Worm (Caenorhabditis elegans) whole organism, L2 larva: ENCODE results near the gene C18E9.5.

Experiments used
- C34F6.9 ChIP-seq: fragments of 150-350 bp; optimal IDR thresholded peaks from 2 replicates; lab custom pipeline; 2014; ENCODE audit warnings: missing biosample characterization, missing genetic modification characterization
- F13H6.1 ChIP-seq: sonication (generic microtip); optimal IDR thresholded peaks from 2 replicates; lab custom pipeline; 2016; ENCODE audit warnings: missing genetic modification characterization, missing compliant biosample characterization
- R02D3.7 ChIP-seq: fragments of 150-350 bp; optimal IDR thresholded peaks from 2 replicates; lab custom pipeline; 2014; ENCODE audit warnings: missing biosample characterization, missing genetic modification characterization
- Y55F3AM.14 ChIP-seq: fragments of 200-800 bp; sonication (Bioruptor generic); optimal IDR thresholded peaks from 2 replicates; lab custom pipeline; 2018; ENCODE audit warnings: mild to moderate bottlenecking, missing genetic modification characterization, missing compliant biosample characterization
- alr-1 ChIP-seq: fragments of 150-350 bp; optimal IDR thresholded peaks from 2 replicates; lab custom pipeline; 2014; ENCODE audit warnings: missing biosample characterization, missing genetic modification characterization
- aly-2 ChIP-seq: fragments of 150-350 bp; optimal IDR thresholded peaks from 2 replicates; lab custom pipeline; 2014; ENCODE audit warnings: missing biosample characterization, missing genetic modification characterization
- ama-1 ChIP-seq: fragments of 150-350 bp; optimal IDR thresholded peaks from 2 replicates; lab custom pipeline; 2018; ENCODE audit warnings: inconsistent platforms
- ceh-16 ChIP-seq: fragments of 150-350 bp; optimal IDR thresholded peaks from 2 replicates; lab custom pipeline; 2014; ENCODE audit warnings: missing biosample characterization, missing genetic modification characterization
- ceh-82 ChIP-seq: fragments of 150-350 bp; optimal IDR thresholded peaks from 2 replicates; lab custom pipeline; 2014; ENCODE audit warnings: missing biosample characterization, missing genetic modification characterization
- crh-2 ChIP-seq: sonication (generic microtip); optimal IDR thresholded peaks from 2 replicates; lab custom pipeline; 2017; ENCODE audit warnings: missing biosample characterization, missing genetic modification characterization
- elt-1 ChIP-seq: fragments of 150-350 bp; optimal IDR thresholded peaks from 2 replicates; lab custom pipeline; 2014; ENCODE audit warnings: missing biosample characterization, missing genetic modification characterization
- elt-3 ChIP-seq: sonication (generic microtip); optimal IDR thresholded peaks from 2 replicates; lab custom pipeline; 2017; ENCODE audit warnings: missing biosample characterization, missing genetic modification characterization
- fos-1 ChIP-seq: fragments of 150-350 bp; optimal IDR thresholded peaks from 2 replicates; lab custom pipeline; 2014; ENCODE audit warnings: missing biosample characterization, missing genetic modification characterization
- gmeb-1 ChIP-seq: fragments of 150-350 bp; optimal IDR thresholded peaks from 2 replicates; lab custom pipeline; 2014; ENCODE audit warnings: missing biosample characterization, missing genetic modification characterization
- lin-11 ChIP-seq: fragments of 150-350 bp; sonication (generic microtip); optimal IDR thresholded peaks from 2 replicates; lab custom pipeline; 2014; ENCODE audit warnings: missing biosample characterization, missing genetic modification characterization, inconsistent platforms, mixed read lengths
- lin-13 ChIP-seq: fragments of 150-350 bp; optimal IDR thresholded peaks from 2 replicates; lab custom pipeline; 2014; ENCODE audit warnings: missing biosample characterization, missing genetic modification reagents, missing genetic modification characterization
- lin-39 ChIP-seq: fragments of 150-350 bp; optimal IDR thresholded peaks from 2 replicates; lab custom pipeline; 2014; ENCODE audit warnings: missing biosample characterization, missing genetic modification reagents, missing genetic modification characterization
- lsy-2 ChIP-seq, 2 experiments: fragments of 150-350 bp in 1 of 2; sonication (generic microtip) in 1 of 2; optimal IDR thresholded peaks; 2 replicates each; lab custom pipeline; 2014 to 2017; ENCODE audit warnings: missing biosample characterization in 2 of 2, missing genetic modification characterization in 2 of 2
- mdl-1 ChIP-seq, 2 experiments: fragments of 150-350 bp in 1 of 2; sonication (generic microtip) in 1 of 2; optimal IDR thresholded peaks; 2 replicates each; lab custom pipeline; 2017; ENCODE audit warnings: missing biosample characterization in 2 of 2, missing genetic modification characterization in 2 of 2
- nhr-10 ChIP-seq: sonication (generic microtip); optimal IDR thresholded peaks from 2 replicates; lab custom pipeline; 2017; ENCODE audit warnings: missing biosample characterization, missing genetic modification characterization
- nhr-11 ChIP-seq: fragments of 150-350 bp; optimal IDR thresholded peaks from 2 replicates; lab custom pipeline; 2014; ENCODE audit warnings: missing biosample characterization, missing genetic modification characterization
- nhr-12 ChIP-seq: fragments of 150-350 bp; optimal IDR thresholded peaks from 2 replicates; lab custom pipeline; 2014; ENCODE audit warnings: missing biosample characterization, missing genetic modification characterization
- nhr-129 ChIP-seq: fragments of 150-350 bp; optimal IDR thresholded peaks from 2 replicates; lab custom pipeline; 2014; ENCODE audit warnings: missing biosample characterization, missing genetic modification characterization
- nhr-21 ChIP-seq: fragments of 150-350 bp; optimal IDR thresholded peaks from 2 replicates; lab custom pipeline; 2014; ENCODE audit warnings: missing biosample characterization, missing genetic modification characterization
- nhr-23 ChIP-seq: fragments of 150-350 bp; optimal IDR thresholded peaks from 2 replicates; lab custom pipeline; 2014; ENCODE audit warnings: missing biosample characterization, missing genetic modification reagents, missing genetic modification characterization
- nhr-237 ChIP-seq: fragments of 150-350 bp; optimal IDR thresholded peaks from 2 replicates; lab custom pipeline; 2014; ENCODE audit warnings: missing biosample characterization, missing genetic modification characterization
- nhr-6 ChIP-seq: fragments of 150-350 bp; optimal IDR thresholded peaks from 2 replicates; lab custom pipeline; 2014; ENCODE audit warnings: missing biosample characterization, missing genetic modification characterization
- nhr-77 ChIP-seq: fragments of 150-350 bp; optimal IDR thresholded peaks from 2 replicates; lab custom pipeline; 2014; ENCODE audit warnings: missing biosample characterization, missing genetic modification characterization
- sem-4 ChIP-seq: fragments of 150-350 bp; optimal IDR thresholded peaks from 2 replicates; lab custom pipeline; 2014; ENCODE audit warnings: missing biosample characterization, missing genetic modification reagents, missing genetic modification characterization
- skn-1 ChIP-seq: sonication (generic microtip); optimal IDR thresholded peaks from 2 replicates; lab custom pipeline; 2017; ENCODE audit warnings: missing biosample characterization, missing genetic modification characterization
- sma-3 ChIP-seq: sonication (generic microtip); optimal IDR thresholded peaks from 2 replicates; lab custom pipeline; 2016; ENCODE audit warnings: missing genetic modification reagents, missing genetic modification characterization, missing compliant biosample characterization
- sma-9 ChIP-seq, 2 experiments: fragments of 150-350 bp in 1 of 2; sonication (generic microtip) in 1 of 2; optimal IDR thresholded peaks; 2 replicates each; lab custom pipeline; 2014 to 2016; ENCODE audit warnings: missing genetic modification characterization in 2 of 2, mild to moderate bottlenecking in 1 of 2, missing biosample characterization in 1 of 2, missing compliant biosample characterization in 1 of 2, missing genetic modification reagents in 1 of 2, moderate library complexity in 1 of 2
- snpc-4 ChIP-seq: fragments of 150-350 bp; optimal IDR thresholded peaks from 2 replicates; lab custom pipeline; 2014; ENCODE audit warnings: missing biosample characterization, missing genetic modification characterization
- unc-39 ChIP-seq: fragments of 150-350 bp; optimal IDR thresholded peaks from 2 replicates; lab custom pipeline; 2014; ENCODE audit warnings: missing biosample characterization, missing genetic modification characterization
- unc-55 ChIP-seq: fragments of 150-350 bp; sonication (generic microtip); optimal IDR thresholded peaks from 3 replicates; lab custom pipeline; 2014; ENCODE audit warnings: missing biosample characterization, missing genetic modification reagents, missing genetic modification characterization
- unc-62 ChIP-seq: fragments of 150-350 bp; optimal IDR thresholded peaks from 2 replicates; lab custom pipeline; 2014; ENCODE audit warnings: missing biosample characterization, missing genetic modification reagents, missing genetic modification characterization
- zag-1 ChIP-seq: fragments of 150-350 bp; optimal IDR thresholded peaks from 2 replicates; lab custom pipeline; 2014; ENCODE audit warnings: missing biosample characterization, missing genetic modification characterization
- ztf-4 ChIP-seq: fragments of 150-350 bp; optimal IDR thresholded peaks from 2 replicates; lab custom pipeline; 2014; ENCODE audit warnings: missing biosample characterization, missing genetic modification characterization

C18E9.5 gene

ce11 chrII:8927253-8927791, 42.5 kb upstream of the C18E9.5 start, which contains the start of gene cct-2 (continued):
- TF ChIP-seq R02D3.7 (tag; lab: Kevin White, UChicago) (no peak), F13H6.1 (tag; lab: Kevin White, UChicago) (no peak), Y55F3AM.14 (GFP tag; lab: Kevin White, UChicago) (no peak), nhr-77 (no peak), nhr-21 (tag; lab: Kevin White, UChicago) (no peak), lsy-2 (tag; optimal IDR thresholded peaks at IDR 0.05; lab: Kevin White, UChicago) (peak in 1 of 2 experiments; percentile 64), nhr-10 (tag; lab: Kevin White, UChicago) (no peak), C34F6.9 (tag; lab: Kevin White, UChicago) (peak; percentile 73), lin-39 (tag; lab: Kevin White, UChicago) (no peak), nhr-12 (tag; lab: Kevin White, UChicago) (no peak), elt-3 (tag; lab: Kevin White, UChicago) (no peak), alr-1 (tag; lab: Kevin White, UChicago) (no peak), mdl-1 (tag; optimal IDR thresholded peaks at IDR 0.05; lab: Kevin White, UChicago) (no peak), zag-1 (tag; lab: Kevin White, UChicago) (no peak), lin-13 (GFP tag; lab: Kevin White, UChicago) (peak; percentile 38), unc-62 (GFP tag; lab: Kevin White, UChicago) (no peak), ceh-82 (no peak), unc-55 (GFP tag; lab: Kevin White, UChicago) (peak; percentile 64), lin-11 (no peak)

- TF ChIP-seq F13H6.1 (tag; lab: Kevin White, UChicago), result peak; percentile 10
- no peak for TF ChIP-seq nhr-237 (tag; lab: Kevin White, UChicago)
- TF ChIP-seq elt-3 (tag; lab: Kevin White, UChicago), result no peak
Measured at ce11 chrII:8929771-8930170, 40.0 kb upstream of the C18E9.5 start, which contains the start of gene mrpl-50. Gene mrpl-50, plus strand, starts transcription at chrII:8929841.

- TF ChIP-seq nhr-6 (tag; lab: Kevin White, UChicago), result no peak
- TF ChIP-seq lin-13 (GFP tag; lab: Kevin White, UChicago), result no peak
- no peak for TF ChIP-seq elt-1 (tag; lab: Kevin White, UChicago)
- TF ChIP-seq crh-2, result no peak
- no peak for TF ChIP-seq ztf-4 (tag; lab: Kevin White, UChicago)
- TF ChIP-seq nhr-77, result no peak
- no peak for TF ChIP-seq sma-9 (GFP tag; optimal IDR thresholded peaks at IDR 0.05; lab: Kevin White, UChicago)
- TF ChIP-seq sma-9 (tag; optimal IDR thresholded peaks at IDR 0.05; lab: Kevin White, UChicago), result no peak
- no peak for TF ChIP-seq skn-1 (tag; lab: Kevin White, UChicago)
- no peak for TF ChIP-seq lsy-2 (tag; optimal IDR thresholded peaks at IDR 0.05; lab: Kevin White, UChicago)
Measured at ce11 chrII:8930763-8931162, 39.0 kb upstream of the C18E9.5 start, which contains the start of gene enol-1. Gene enol-1, plus strand, starts transcription at chrII:8930997.

- TF ChIP-seq ama-1 (lab: Kevin White, UChicago), result peak; percentile 71
- TF ChIP-seq F13H6.1 (tag; lab: Kevin White, UChicago), result peak; percentile 45
- TF ChIP-seq nhr-129 (tag; lab: Kevin White, UChicago), result peak; percentile 10
- TF ChIP-seq elt-1 (tag; lab: Kevin White, UChicago), result no peak
- TF ChIP-seq C34F6.9 (tag; lab: Kevin White, UChicago), result peak; percentile 10
- no peak for TF ChIP-seq unc-39 (tag; lab: Kevin White, UChicago)
- TF ChIP-seq crh-2, result peak; percentile 47
- peak; percentile 28 for TF ChIP-seq fos-1 (tag; lab: Kevin White, UChicago)
- peak in 1 of 2 experiments; percentile 20 for TF ChIP-seq lsy-2 (tag; optimal IDR thresholded peaks at IDR 0.05; lab: Kevin White, UChicago)
Measured at ce11 chrII:8931405-8932149, 38.2 kb upstream of the C18E9.5 start.

- TF ChIP-seq snpc-4 (tag; lab: Kevin White, UChicago) (no peak), lsy-2 (tag; optimal IDR thresholded peaks at IDR 0.05; lab: Kevin White, UChicago) (no peak), alr-1 (tag; lab: Kevin White, UChicago) (no peak), ceh-82 (no peak), aly-2 (no peak), nhr-12 (tag; lab: Kevin White, UChicago) (no peak), fos-1 (tag; lab: Kevin White, UChicago) (no peak), gmeb-1 (tag; lab: Kevin White, UChicago) (no peak), nhr-23 (tag; lab: Kevin White, UChicago) (no peak), sem-4 (tag; lab: Kevin White, UChicago) (no peak), nhr-77 (no peak), ceh-16 (tag; lab: Kevin White, UChicago) (no peak), skn-1 (tag; lab: Kevin White, UChicago) (no peak), lin-11 (no peak), ama-1 (lab: Kevin White, UChicago) (no peak), unc-39 (tag; lab: Kevin White, UChicago) (no peak), sma-3 (GFP tag; lab: Kevin White, UChicago) (no peak), nhr-11 (tag; lab: Kevin White, UChicago) (no peak)
- TF ChIP-seq, all 48 proteins: peak for 0
Measured at ce11 chrII:8932392-8932791, 37.4 kb upstream of the C18E9.5 start.
